Fruit fly (Drosophila melanogaster): ENCODE measurements around the gene Dus4.

dm6 chr2L:19014881-19015366, 48.2 kb upstream of the Dus4 start:
- no peak for TF ChIP-seq CG8388 (GFP tag; optimal IDR thresholded peaks at IDR 0.05)
- TF ChIP-seq ranshi (GFP tag; IDR thresholded peaks at IDR 0.05) = no peak
- TF ChIP-seq h (optimal IDR thresholded peaks at IDR 0.05) = no peak
- no peak for TF ChIP-seq chn (GFP tag; optimal IDR thresholded peaks at IDR 0.05)

Measured in whole organism, embryonic.